Worm (Caenorhabditis elegans) whole organism, late embryonic: ENCODE data around the gene C05D12.4.

Experiments
- C38D4.7 ChIP-seq: fragments of 200-800 bp; sonication (Bioruptor generic); optimal IDR thresholded peaks from 2 replicates; lab custom pipeline; 2018; ENCODE audit warnings: mild to moderate bottlenecking, missing genetic modification characterization, moderate library complexity, missing compliant biosample characterization
- F13H6.1 ChIP-seq: sonication (generic microtip); optimal IDR thresholded peaks from 2 replicates; lab custom pipeline; 2016; ENCODE audit warnings: missing genetic modification characterization, missing compliant biosample characterization
- T23F11.4 ChIP-seq: fragments of 200-800 bp; sonication (Bioruptor generic); optimal IDR thresholded peaks from 2 replicates; lab custom pipeline; 2018; ENCODE audit warnings: mild to moderate bottlenecking, missing genetic modification characterization, missing compliant biosample characterization
- ceh-2 ChIP-seq: sonication (generic microtip); optimal IDR thresholded peaks from 2 replicates; lab custom pipeline; 2016; ENCODE audit warnings: missing genotype, missing genetic modification characterization, missing compliant biosample characterization
- ceh-22 ChIP-seq: sonication (generic microtip); optimal IDR thresholded peaks from 2 replicates; lab custom pipeline; 2017; ENCODE audit warnings: missing biosample characterization, missing genetic modification characterization
- ceh-31 ChIP-seq: sonication (generic microtip); optimal IDR thresholded peaks from 2 replicates; lab custom pipeline; 2016; ENCODE audit warnings: missing genetic modification characterization, missing compliant biosample characterization
- ceh-34 ChIP-seq: sonication (generic microtip); optimal IDR thresholded peaks from 2 replicates; lab custom pipeline; 2016; ENCODE audit warnings: mild to moderate bottlenecking, missing genetic modification characterization, missing compliant biosample characterization
- ceh-45 ChIP-seq: fragments of 200-800 bp; sonication (Bioruptor generic); IDR thresholded peaks from 2 replicates; pipeline ENCODE4 v1.3.6; 2022; ENCODE audit warnings: missing genetic modification reagents, missing genetic modification characterization, missing compliant biosample characterization
- ceh-48 ChIP-seq: sonication (generic microtip); optimal IDR thresholded peaks from 2 replicates; lab custom pipeline; 2016; ENCODE audit warnings: missing genetic modification characterization, inconsistent platforms, missing compliant biosample characterization
- che-1 ChIP-seq: sonication (generic microtip); optimal IDR thresholded peaks from 2 replicates; lab custom pipeline; 2016; ENCODE audit warnings: mild to moderate bottlenecking, missing genetic modification characterization, missing compliant biosample characterization
- dmd-4 ChIP-seq: sonication (generic microtip); optimal IDR thresholded peaks from 2 replicates; lab custom pipeline; 2016; ENCODE audit warnings: borderline replicate concordance, missing genetic modification characterization, missing compliant biosample characterization
- elt-4 ChIP-seq: sonication (generic microtip); optimal IDR thresholded peaks from 2 replicates; lab custom pipeline; 2016; ENCODE audit warnings: missing genetic modification characterization, missing compliant biosample characterization
- ets-4 ChIP-seq: sonication (generic microtip); optimal IDR thresholded peaks from 2 replicates; lab custom pipeline; 2016; ENCODE audit warnings: missing genetic modification characterization, missing compliant biosample characterization
- fkh-10 ChIP-seq: fragments of 150-350 bp; optimal IDR thresholded peaks from 2 replicates; lab custom pipeline; 2014; ENCODE audit warnings: missing biosample characterization, missing genetic modification reagents, missing genetic modification characterization
- fkh-6 ChIP-seq: sonication (generic microtip); optimal IDR thresholded peaks from 2 replicates; lab custom pipeline; 2016; ENCODE audit warnings: missing genetic modification characterization, missing compliant biosample characterization
- gmeb-2 ChIP-seq: sonication (generic microtip); optimal IDR thresholded peaks from 2 replicates; lab custom pipeline; 2016; ENCODE audit warnings: missing genetic modification characterization, inconsistent platforms, missing compliant biosample characterization
- hlh-8 ChIP-seq: sonication (generic microtip); optimal IDR thresholded peaks from 2 replicates; lab custom pipeline; 2016; ENCODE audit warnings: missing genotype, missing genetic modification characterization, missing compliant biosample characterization
- lim-6 ChIP-seq: sonication (generic microtip); optimal IDR thresholded peaks from 2 replicates; lab custom pipeline; 2016; ENCODE audit warnings: missing genetic modification characterization, missing compliant biosample characterization
- lin-11 ChIP-seq: fragments of 200-800 bp; sonication (Bioruptor generic); optimal IDR thresholded peaks from 2 replicates; lab custom pipeline; 2018; ENCODE audit warnings: mild to moderate bottlenecking, missing genetic modification characterization, missing compliant biosample characterization
- madf-2 ChIP-seq: sonication (generic microtip); optimal IDR thresholded peaks from 2 replicates; lab custom pipeline; 2017; ENCODE audit warnings: missing genetic modification characterization, missing compliant biosample characterization
- nfya-1 ChIP-seq: sonication (generic microtip); optimal IDR thresholded peaks from 2 replicates; lab custom pipeline; 2017; ENCODE audit warnings: missing genetic modification characterization, mild to moderate bottlenecking, missing compliant biosample characterization, antibody characterized with exemption, moderate library complexity
- nhr-11 ChIP-seq: fragments of 150-350 bp; optimal IDR thresholded peaks from 2 replicates; lab custom pipeline; 2014; ENCODE audit warnings: missing biosample characterization, missing genetic modification characterization
- npax-4 ChIP-seq: sonication (generic microtip); optimal IDR thresholded peaks from 2 replicates; lab custom pipeline; 2016; ENCODE audit warnings: missing genetic modification characterization, missing compliant biosample characterization
- pat-9 ChIP-seq: fragments of 200-800 bp; sonication (Bioruptor generic); optimal IDR thresholded peaks from 2 replicates; lab custom pipeline; 2018; ENCODE audit warnings: mild to moderate bottlenecking, missing genetic modification characterization, moderate library complexity, missing compliant biosample characterization
- pha-4 ChIP-seq: fragments of 150-350 bp; optimal IDR thresholded peaks from 2 replicates; lab custom pipeline; 2018; ENCODE audit warnings: missing biosample characterization, missing genetic modification reagents, missing genetic modification characterization
- pqm-1 ChIP-seq: sonication (generic microtip); optimal IDR thresholded peaks from 2 replicates; lab custom pipeline; 2016; ENCODE audit warnings: missing genetic modification characterization, missing compliant biosample characterization
- ref-2 ChIP-seq: sonication (generic microtip); optimal IDR thresholded peaks from 2 replicates; lab custom pipeline; 2016; ENCODE audit warnings: missing genetic modification characterization, missing compliant biosample characterization
- sdc-2 ChIP-seq: sonication (generic microtip); optimal IDR thresholded peaks from 2 replicates; lab custom pipeline; 2016; ENCODE audit warnings: missing genotype, missing genetic modification characterization, missing compliant biosample characterization
- sox-2 ChIP-seq: fragments of 200-800 bp; sonication (Bioruptor generic); IDR thresholded peaks from 2 replicates; pipeline ENCODE4 v1.3.6; 2022; ENCODE audit warnings: missing genetic modification reagents, missing genetic modification characterization, missing compliant biosample characterization
- syd-9 ChIP-seq: sonication (generic microtip); optimal IDR thresholded peaks from 2 replicates; lab custom pipeline; 2016; ENCODE audit warnings: mild to moderate bottlenecking, missing genetic modification characterization, moderate library complexity, missing compliant biosample characterization
- tbx-2 ChIP-seq: sonication (generic microtip); optimal IDR thresholded peaks from 2 replicates; lab custom pipeline; 2016; ENCODE audit warnings: missing genetic modification characterization, missing compliant biosample characterization
- unc-3 ChIP-seq, 2 experiments: fragments of 200-800 bp in 1 of 2; sonication (Bioruptor generic) in 1 of 2; sonication (generic microtip) in 1 of 2; conservative IDR thresholded peaks in 1 of 2; optimal IDR thresholded peaks in 1 of 2; 2 replicates each; pipeline versions ENCODE4 v1.3.6 to Lab custom; 2016 to 2022; ENCODE audit warnings: missing compliant biosample characterization in 2 of 2, missing genetic modification characterization in 2 of 2, missing genetic modification reagents in 1 of 2
- unc-55 ChIP-seq: sonication (generic microtip); optimal IDR thresholded peaks from 2 replicates; lab custom pipeline; 2017; ENCODE audit warnings: missing biosample characterization, missing genetic modification reagents, missing genetic modification characterization
- unc-86 ChIP-seq: sonication (generic microtip); optimal IDR thresholded peaks from 2 replicates; lab custom pipeline; 2016; ENCODE audit warnings: missing genetic modification characterization, missing compliant biosample characterization
- zip-5 ChIP-seq: sonication (generic microtip); optimal IDR thresholded peaks from 2 replicates; lab custom pipeline; 2016; ENCODE audit warnings: missing genetic modification characterization, missing compliant biosample characterization
- ztf-16 ChIP-seq: sonication (generic microtip); optimal IDR thresholded peaks from 2 replicates; lab custom pipeline; 2017; ENCODE audit warnings: missing genetic modification characterization, missing compliant biosample characterization

Gene C05D12.4

DNA sequence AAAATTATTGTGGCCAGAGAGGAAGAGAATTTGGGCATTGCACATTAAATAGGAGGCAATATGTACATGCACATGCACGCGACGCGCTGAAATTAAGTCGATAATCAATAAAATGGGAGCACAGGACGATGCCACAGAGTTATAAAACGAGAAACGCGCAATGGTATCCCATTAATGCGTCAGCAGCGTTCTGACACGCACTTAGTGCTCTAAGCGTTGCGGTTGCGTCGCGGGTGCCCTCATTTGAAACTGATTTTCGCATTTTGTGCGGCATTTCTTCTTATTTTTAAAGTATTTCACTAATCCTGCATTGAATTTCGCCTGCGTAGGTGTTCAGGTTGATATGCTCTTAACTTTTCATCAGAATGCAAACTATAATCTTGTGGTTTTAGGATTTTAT lies 21.3 kb downstream of the C05D12.4 start, which contains the start of gene rsp-1 (continued):
- peak; percentile 34 for TF ChIP-seq unc-55 (GFP tag; lab: Kevin White, UChicago)
- peak; percentile 40 for TF ChIP-seq F13H6.1 (tag; lab: Kevin White, UChicago)
- peak; percentile 49 for TF ChIP-seq pat-9 (tag; lab: Kevin White, UChicago)
- TF ChIP-seq unc-3 (GFP tag; conservative IDR thresholded peaks at IDR 0.05; lab: Robert Waterston, UW) = no peak
- TF ChIP-seq unc-3 (tag; optimal IDR thresholded peaks at IDR 0.05; lab: Kevin White, UChicago) = peak; percentile 66
- TF ChIP-seq tbx-2 (tag; lab: Kevin White, UChicago) = peak; percentile 77
- peak; percentile 80 for TF ChIP-seq nfya-1
- TF ChIP-seq ceh-34 (tag; lab: Kevin White, UChicago) = peak; percentile 58
- TF ChIP-seq madf-2 = peak; percentile 49
- TF ChIP-seq syd-9 (tag; lab: Kevin White, UChicago) = peak; percentile 45
- TF ChIP-seq pqm-1 = no peak
- peak; percentile 13 for TF ChIP-seq fkh-10
- TF ChIP-seq pha-4 (tag; lab: Kevin White, UChicago) = no peak
- peak; percentile 43 for TF ChIP-seq ceh-2 (tag; lab: Kevin White, UChicago)
- no peak for TF ChIP-seq nhr-11 (tag; lab: Kevin White, UChicago)
- peak; percentile 33 for TF ChIP-seq fkh-6 (tag; lab: Kevin White, UChicago)
- peak; percentile 35 for TF ChIP-seq gmeb-2 (tag; lab: Kevin White, UChicago)
- TF ChIP-seq hlh-8 = no peak
- TF ChIP-seq zip-5 (tag; lab: Kevin White, UChicago) = no peak
- no peak for TF ChIP-seq ceh-22
- TF ChIP-seq ztf-16 (tag; lab: Kevin White, UChicago) = peak; percentile 55

DNA sequence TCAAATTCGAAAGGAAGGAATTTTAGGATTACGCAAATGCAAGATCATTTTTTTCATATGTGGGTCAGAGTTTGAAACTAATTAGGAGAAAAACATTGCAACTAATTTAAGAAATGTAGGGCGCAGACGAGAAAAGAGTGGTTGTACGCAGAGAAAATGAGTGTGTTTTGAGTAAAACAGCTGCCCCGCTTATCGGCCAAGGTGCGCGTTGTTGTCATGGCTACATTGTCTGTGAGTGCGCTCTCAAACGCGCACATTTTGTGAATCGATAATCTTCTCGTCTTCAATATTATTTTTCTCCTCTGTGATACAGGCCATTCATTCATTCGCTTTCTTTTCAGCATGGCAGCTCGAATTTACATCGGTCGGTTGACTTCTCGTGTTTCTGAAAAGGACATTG lies 22.0 kb downstream of the C05D12.4 start:
- TF ChIP-seq lim-6 (tag; lab: Kevin White, UChicago) = no peak
- no peak for TF ChIP-seq T23F11.4 (GFP tag; lab: Kevin White, UChicago)
- no peak for TF ChIP-seq nfya-1
- no peak for TF ChIP-seq ceh-31 (tag; lab: Kevin White, UChicago)
- no peak for TF ChIP-seq sox-2 (GFP tag; lab: Robert Waterston, UW)

ce11 chrII:11455140-11455539 lies 23.5 kb downstream of the C05D12.4 start:
- TF ChIP-seq sox-2 (GFP tag; lab: Robert Waterston, UW) (no peak), unc-86 (no peak), madf-2 (no peak), syd-9 (tag; lab: Kevin White, UChicago) (no peak), ztf-16 (tag; lab: Kevin White, UChicago) (no peak), F13H6.1 (tag; lab: Kevin White, UChicago) (no peak), C38D4.7 (GFP tag; lab: Kevin White, UChicago) (no peak), sdc-2 (no peak), dmd-4 (tag; lab: Kevin White, UChicago) (no peak), ceh-45 (no peak)

- TF ChIP-seq dmd-4 (tag; lab: Kevin White, UChicago) (no peak), ceh-48 (tag; lab: Kevin White, UChicago) (no peak), nhr-11 (tag; lab: Kevin White, UChicago) (no peak), gmeb-2 (tag; lab: Kevin White, UChicago) (no peak), unc-86 (no peak), nfya-1 (no peak), ets-4 (tag; lab: Kevin White, UChicago) (no peak), ref-2 (no peak), npax-4 (no peak), sdc-2 (no peak), fkh-6 (tag; lab: Kevin White, UChicago) (no peak), madf-2 (no peak), che-1 (no peak), lin-11 (tag; lab: Kevin White, UChicago) (no peak), elt-4 (tag; lab: Kevin White, UChicago) (no peak)
Measured at ce11 chrII:11455715-11456114, 24.0 kb downstream of the C05D12.4 start.
